Worm (Caenorhabditis elegans) whole organism, L4 larva: ENCODE results near the gene clec-162.
A peak's percentile ranks its signal among the peaks of the same experiment; 100 is the strongest.
"Not testable (repeated sequence)": the region's sequence is repeated elsewhere in the genome, so short reads cannot be mapped to it uniquely, and the experiment has no call there.

Source experiments
- F10B5.3 ChIP-seq: sonication (generic microtip); optimal IDR thresholded peaks from 2 replicates; lab custom pipeline; 2016; ENCODE audit warnings: mild to moderate bottlenecking, missing genetic modification characterization, missing compliant biosample characterization
- ama-1 ChIP-seq: fragments of 150-350 bp; optimal IDR thresholded peaks from 2 replicates; lab custom pipeline; 2014; ENCODE audit warnings: inconsistent platforms, mixed read lengths
- fkh-10 ChIP-seq: fragments of 150-350 bp; optimal IDR thresholded peaks from 2 replicates; lab custom pipeline; 2014; ENCODE audit warnings: missing biosample characterization, missing genetic modification reagents, missing genetic modification characterization
- lim-7 ChIP-seq: fragments of 200-800 bp; sonication (Bioruptor generic); IDR thresholded peaks from 2 replicates; pipeline ENCODE4 v1.3.6; 2022; ENCODE audit warnings: missing genetic modification characterization, missing compliant biosample characterization
- unc-62 ChIP-seq, 3 experiments: fragments of 150-350 bp in 1 of 3; sonication (generic microtip); optimal IDR thresholded peaks in 2 of 3; peaks in 1 of 3; 1 replicate in 1 of 3; 2 replicates in 2 of 3; lab custom pipeline; 2014 to 2017; ENCODE audit warnings: missing biosample characterization in 3 of 3, missing genetic modification characterization in 3 of 3, missing genetic modification reagents in 3 of 3, missing genotype in 1 of 3

Gene clec-162

DNA sequence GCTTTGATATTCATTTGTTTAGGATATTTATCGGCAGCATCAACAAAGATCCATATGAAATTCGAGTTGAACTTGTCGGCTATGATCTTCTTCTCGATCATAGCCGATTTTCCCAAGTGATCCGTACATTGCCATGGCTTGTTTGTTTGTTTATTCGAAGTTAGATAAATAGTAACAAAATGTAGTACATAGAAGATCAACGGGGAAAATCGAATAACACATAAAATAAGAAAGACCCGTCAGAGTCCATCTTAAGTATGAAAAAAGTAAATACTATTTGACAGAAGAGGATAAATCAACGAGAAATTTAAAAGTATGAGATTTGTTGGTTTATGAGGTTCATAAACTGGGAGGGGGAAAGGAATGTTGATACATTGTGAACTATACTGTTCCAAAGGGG is 42.3 kb downstream of the clec-162 start, which contains the start of gene C07A9.5:
TSS of gene C07A9.5 (minus strand) at position 101 of the 400 bp plus-strand sequence.
- not testable (repeated sequence) for TF ChIP-seq F10B5.3 (tag; lab: Kevin White, UChicago); lim-7 (GFP tag; lab: Robert Waterston, UW); fkh-10
- TF ChIP-seq, all 104 proteins: peak for 0; not testable (repeated sequence) for 104

DNA sequence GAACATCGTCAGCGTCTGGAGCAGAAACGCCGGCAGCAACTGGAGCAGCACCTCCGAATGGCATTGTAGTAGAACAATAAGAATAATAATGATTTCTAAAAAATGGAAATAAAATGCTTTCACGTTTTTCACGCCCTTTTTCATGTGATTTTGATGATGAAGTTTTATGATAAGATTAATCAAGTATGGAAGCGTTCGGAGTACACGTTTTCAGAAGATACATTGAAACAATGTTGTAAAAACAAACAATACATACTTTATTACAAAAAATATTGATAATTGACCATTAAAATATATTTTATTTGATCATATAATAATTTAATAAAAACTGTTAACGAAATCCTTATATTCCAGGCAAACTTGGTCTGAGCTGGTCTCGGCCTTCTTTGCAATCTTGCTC is 43.8 kb downstream of the clec-162 start, which contains the start of gene C07A9.13:
TSS of gene C07A9.13 (minus strand) at position 101 of the 400 bp plus-strand sequence.
- TF ChIP-seq unc-62 (GFP tag; optimal IDR thresholded peaks at IDR 0.05 in 1 of 2; lab: Kevin White, UChicago) = peak in 1 of 2 experiments; percentile 11
- not testable (repeated sequence) for TF ChIP-seq unc-62 (tag; optimal IDR thresholded peaks at IDR 0.05; lab: Kevin White, UChicago)

DNA sequence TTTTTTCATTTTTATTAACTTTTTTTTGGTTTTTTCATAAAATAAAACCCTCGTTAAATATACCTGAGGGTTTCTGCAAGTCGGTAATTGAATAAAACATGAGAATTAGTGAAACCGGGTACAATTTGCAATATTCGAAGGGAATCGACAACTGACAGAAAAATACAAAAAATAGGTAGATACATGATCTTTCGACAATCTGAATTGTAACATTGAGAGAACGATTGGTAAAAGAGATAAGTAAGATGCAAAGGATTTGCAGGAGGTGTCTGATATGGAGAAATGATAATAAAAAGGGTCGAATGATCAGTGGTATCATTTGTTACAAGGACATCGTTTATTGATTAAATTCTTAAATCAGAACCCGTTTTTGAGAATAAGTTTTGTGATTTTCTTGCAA is 46.2 kb downstream of the clec-162 start, which contains the start of gene ugt-60:
TSS of gene ugt-60 (minus strand) at position 233 of the 400 bp plus-strand sequence.
- TF ChIP-seq ama-1 = no peak
- TF ChIP-seq unc-62 (GFP tag; optimal IDR thresholded peaks at IDR 0.05 in 1 of 2; lab: Kevin White, UChicago) = peak in 1 of 2 experiments; percentile 55
- no peak for TF ChIP-seq unc-62 (tag; optimal IDR thresholded peaks at IDR 0.05; lab: Kevin White, UChicago)
